Worm (Caenorhabditis elegans) whole organism, young adult: ENCODE measurements around the gene Y73B6BL.12.

Experiments
- B0019.2 ChIP-seq: fragments of 200-800 bp; sonication (Bioruptor generic); conservative IDR thresholded peaks from 2 replicates; pipeline ENCODE4 v1.3.6; 2022; ENCODE audit warnings: missing genetic modification reagents, missing genetic modification characterization, missing compliant biosample characterization
- F22D6.2 ChIP-seq: sonication (generic microtip); optimal IDR thresholded peaks from 2 replicates; lab custom pipeline; 2016; ENCODE audit warnings: mild to moderate bottlenecking, missing genetic modification characterization, missing compliant biosample characterization
- F33H1.4 ChIP-seq: fragments of 200-800 bp; sonication (Bioruptor generic); IDR thresholded peaks from 2 replicates; pipeline ENCODE4 v1.3.6; 2022; ENCODE audit warnings: missing genetic modification reagents, missing genetic modification characterization, missing compliant biosample characterization
- F37B4.10 ChIP-seq: fragments of 200-800 bp; sonication (Bioruptor generic); IDR thresholded peaks from 2 replicates; pipeline ENCODE4 v1.3.6; 2022; ENCODE audit warnings: missing genetic modification characterization, missing compliant biosample characterization
- F49E8.2 ChIP-seq: sonication (generic microtip); optimal IDR thresholded peaks from 3 replicates; lab custom pipeline; 2017; ENCODE audit warnings: missing genetic modification characterization, mild to moderate bottlenecking, missing compliant biosample characterization, antibody characterized with exemption, moderate library complexity; ENCODE audit not compliant: insufficient read depth
- Y53G8AR.9 ChIP-seq: fragments of 200-800 bp; sonication (Bioruptor generic); conservative IDR thresholded peaks from 2 replicates; pipeline ENCODE4 v1.3.6; 2022; ENCODE audit warnings: missing genetic modification reagents, missing genetic modification characterization, missing compliant biosample characterization
- Y95B8A.8 ChIP-seq: fragments of 200-800 bp; sonication (Bioruptor generic); IDR thresholded peaks from 2 replicates; pipeline ENCODE4 v1.3.6; 2022; ENCODE audit warnings: missing genetic modification reagents, missing genetic modification characterization, missing compliant biosample characterization
- aptf-3 ChIP-seq: fragments of 200-800 bp; sonication (Bioruptor generic); IDR thresholded peaks from 2 replicates; pipeline ENCODE4 v1.3.6; 2022; ENCODE audit warnings: missing genetic modification characterization, missing compliant biosample characterization
- ccch-3 ChIP-seq: fragments of 200-800 bp; sonication (Bioruptor generic); optimal IDR thresholded peaks from 2 replicates; lab custom pipeline; 2018; ENCODE audit warnings: mild to moderate bottlenecking, missing genetic modification characterization, missing compliant biosample characterization
- ceh-79 ChIP-seq: sonication (generic microtip); optimal IDR thresholded peaks from 2 replicates; lab custom pipeline; 2017; ENCODE audit warnings: mild to moderate bottlenecking, missing genetic modification characterization, missing compliant biosample characterization
- chd-7 ChIP-seq: sonication (generic microtip); optimal IDR thresholded peaks from 2 replicates; lab custom pipeline; 2016; ENCODE audit warnings: mild to moderate bottlenecking, missing genetic modification characterization, moderate library complexity, missing compliant biosample characterization
- ets-4 ChIP-seq: fragments of 200-800 bp; sonication (Bioruptor generic); optimal IDR thresholded peaks from 2 replicates; lab custom pipeline; 2018; ENCODE audit warnings: mild to moderate bottlenecking, missing genetic modification characterization, missing compliant biosample characterization
- lir-1 ChIP-seq: fragments of 200-800 bp; sonication (Bioruptor generic); conservative IDR thresholded peaks from 2 replicates; pipeline ENCODE4 v1.3.6; 2022; ENCODE audit warnings: missing genetic modification reagents, missing genetic modification characterization, missing compliant biosample characterization
- madf-10 ChIP-seq: sonication (generic microtip); optimal IDR thresholded peaks from 2 replicates; lab custom pipeline; 2016; ENCODE audit warnings: mild to moderate bottlenecking, missing genetic modification characterization, missing compliant biosample characterization
- madf-6 ChIP-seq: fragments of 200-800 bp; sonication (Bioruptor generic); IDR thresholded peaks from 2 replicates; pipeline ENCODE4 v1.3.6; 2022; ENCODE audit warnings: missing genetic modification reagents, missing genetic modification characterization, missing compliant biosample characterization
- mcd-1 ChIP-seq: fragments of 200-800 bp; sonication (Bioruptor generic); IDR thresholded peaks from 2 replicates; pipeline ENCODE4 v1.3.6; 2022; ENCODE audit warnings: missing genetic modification reagents, missing genetic modification characterization, missing compliant biosample characterization
- mxl-1 ChIP-seq: sonication (generic microtip); optimal IDR thresholded peaks from 2 replicates; lab custom pipeline; 2016; ENCODE audit warnings: missing genetic modification characterization, missing compliant biosample characterization
- nhr-179 ChIP-seq: sonication (generic microtip); optimal IDR thresholded peaks from 2 replicates; lab custom pipeline; 2016; ENCODE audit warnings: mild to moderate bottlenecking, missing genetic modification characterization, missing compliant biosample characterization
- nhr-80 ChIP-seq: sonication (generic microtip); optimal IDR thresholded peaks from 2 replicates; lab custom pipeline; 2016; ENCODE audit warnings: missing genetic modification characterization, missing compliant biosample characterization
- rpc-1 ChIP-seq, 2 experiments: fragments of 150-350 bp in 1 of 2; sonication (generic microtip) in 1 of 2; optimal IDR thresholded peaks; 2 replicates each; lab custom pipeline; 2014 to 2018; ENCODE audit warnings: missing biosample characterization in 1 of 2, missing genetic modification characterization in 1 of 2, missing genetic modification reagents in 1 of 2, missing genotype in 1 of 2
- snpc-1.3 ChIP-seq: sonication (generic microtip); optimal IDR thresholded peaks from 2 replicates; lab custom pipeline; 2017; ENCODE audit warnings: missing genetic modification characterization, mild to moderate bottlenecking, missing compliant biosample characterization, antibody characterized with exemption, moderate library complexity, missing genotype, missing genetic modification reagents; ENCODE audit not compliant: insufficient read depth
- sptf-2 ChIP-seq: fragments of 200-800 bp; sonication (Bioruptor generic); optimal IDR thresholded peaks from 2 replicates; lab custom pipeline; 2018; ENCODE audit warnings: mild to moderate bottlenecking, missing genetic modification characterization, missing compliant biosample characterization
- unc-62 ChIP-seq: fragments of 150-350 bp; optimal IDR thresholded peaks from 2 replicates; lab custom pipeline; 2014; ENCODE audit warnings: missing biosample characterization, missing genetic modification reagents, missing genetic modification characterization
- ztf-25 ChIP-seq: fragments of 200-800 bp; sonication (Bioruptor generic); IDR thresholded peaks from 2 replicates; pipeline ENCODE4 v1.3.6; 2022; ENCODE audit warnings: missing genetic modification reagents, missing genetic modification characterization, missing compliant biosample characterization
- ztf-26 ChIP-seq: sonication (generic microtip); optimal IDR thresholded peaks from 2 replicates; lab custom pipeline; 2017; ENCODE audit warnings: missing genetic modification characterization, missing compliant biosample characterization

The Y73B6BL.12 gene

ce11 chrIV:6279392-6279791 is 37.9 kb downstream of the Y73B6BL.12 start, which contains the start of gene sams-5:
TSS of gene sams-5 (minus strand) at chrIV:6279522.
- TF ChIP-seq sptf-2: no peak
- no peak for TF ChIP-seq ets-4

ce11 chrIV:6275671-6276209 is 41.5 kb downstream of the Y73B6BL.12 start, which contains the start of the genes aat-4 and T13A10.1:
TSS of gene aat-4 (minus strand) at chrIV:6275721.
TSS of gene T13A10.1 (plus strand) at chrIV:6276081.
- TF ChIP-seq nhr-80 (tag; lab: Kevin White, UChicago): peak; percentile 89
- no peak for TF ChIP-seq nhr-179 (tag; lab: Kevin White, UChicago)
- TF ChIP-seq, all 124 proteins: peak for 1

- TF ChIP-seq rpc-1 (optimal IDR thresholded peaks at IDR 0.05; lab: Kevin White, UChicago) (no peak), rpc-1 (tag; optimal IDR thresholded peaks at IDR 0.05; lab: Kevin White, UChicago) (no peak), B0019.2 (GFP tag; lab: Robert Waterston, UW) (no peak), mcd-1 (GFP tag; lab: Robert Waterston, UW) (no peak), Y95B8A.8 (no peak), F22D6.2 (tag; lab: Kevin White, UChicago) (no peak), lir-1 (no peak), ztf-25 (GFP tag; lab: Robert Waterston, UW) (no peak), chd-7 (no peak), aptf-3 (GFP tag; lab: Robert Waterston, UW) (no peak), unc-62 (GFP tag; lab: Kevin White, UChicago) (no peak), F33H1.4 (GFP tag; lab: Robert Waterston, UW) (no peak), ccch-3 (no peak), snpc-1.3 (no peak), madf-6 (GFP tag; lab: Robert Waterston, UW) (no peak), F37B4.10 (GFP tag; lab: Robert Waterston, UW) (no peak), ceh-79 (no peak)
Observed at ce11 chrIV:6271923-6272322, 45.3 kb downstream of the Y73B6BL.12 start, which contains the start of gene srv-31. TSS of gene srv-31 (minus strand) at chrIV:6272023.

ce11 chrIV:6269346-6269745 is 47.9 kb downstream of the Y73B6BL.12 start, which contains the start of gene srv-30:
TSS of gene srv-30 (minus strand) at chrIV:6269446.
- TF ChIP-seq rpc-1 (optimal IDR thresholded peaks at IDR 0.05; lab: Kevin White, UChicago): no peak
- no peak for TF ChIP-seq rpc-1 (tag; optimal IDR thresholded peaks at IDR 0.05; lab: Kevin White, UChicago)
- no peak for TF ChIP-seq Y53G8AR.9
- TF ChIP-seq F49E8.2: no peak
- TF ChIP-seq ztf-26 (tag; lab: Kevin White, UChicago): no peak
- TF ChIP-seq madf-10: no peak
- TF ChIP-seq mxl-1: no peak
